Worm (Caenorhabditis elegans) whole organism, young adult: ENCODE data around the gene srx-74.
A peak's percentile ranks its signal among the peaks of the same experiment; 100 is the strongest.

Experiments
- B0261.1 ChIP-seq: sonication (generic microtip); optimal IDR thresholded peaks from 2 replicates; lab custom pipeline; 2016; ENCODE audit warnings: mild to moderate bottlenecking, missing genetic modification characterization, moderate library complexity, missing compliant biosample characterization
- C17E4.6 ChIP-seq: fragments of 200-800 bp; sonication (Bioruptor generic); IDR thresholded peaks from 2 replicates; pipeline ENCODE4 v1.3.6; 2022; ENCODE audit warnings: missing genetic modification reagents, missing genetic modification characterization, missing compliant biosample characterization
- D2030.7 ChIP-seq: fragments of 200-800 bp; sonication (Bioruptor generic); IDR thresholded peaks from 2 replicates; pipeline ENCODE4 v1.3.6; 2022; ENCODE audit warnings: missing genetic modification reagents, missing genetic modification characterization, missing compliant biosample characterization
- F33H1.4 ChIP-seq: fragments of 200-800 bp; sonication (Bioruptor generic); IDR thresholded peaks from 2 replicates; pipeline ENCODE4 v1.3.6; 2022; ENCODE audit warnings: missing genetic modification reagents, missing genetic modification characterization, missing compliant biosample characterization
- Y53G8AR.9 ChIP-seq: fragments of 200-800 bp; sonication (Bioruptor generic); conservative IDR thresholded peaks from 2 replicates; pipeline ENCODE4 v1.3.6; 2022; ENCODE audit warnings: missing genetic modification reagents, missing genetic modification characterization, missing compliant biosample characterization
- Y79H2A.3 ChIP-seq: fragments of 200-800 bp; sonication (Bioruptor generic); conservative IDR thresholded peaks from 2 replicates; pipeline ENCODE4 v1.3.6; 2022; ENCODE audit warnings: missing genetic modification reagents, missing genetic modification characterization, missing compliant biosample characterization
- Y95B8A.8 ChIP-seq: fragments of 200-800 bp; sonication (Bioruptor generic); IDR thresholded peaks from 2 replicates; pipeline ENCODE4 v1.3.6; 2022; ENCODE audit warnings: missing genetic modification reagents, missing genetic modification characterization, missing compliant biosample characterization
- akir-1 ChIP-seq: fragments of 200-800 bp; sonication (Bioruptor generic); optimal IDR thresholded peaks from 2 replicates; lab custom pipeline; 2018; ENCODE audit warnings: mild to moderate bottlenecking, missing genetic modification characterization, moderate library complexity, missing compliant biosample characterization
- ama-1 ChIP-seq, 3 experiments: fragments of 150-350 bp in 1 of 3; sonication (generic microtip) in 2 of 3; optimal IDR thresholded peaks; 2 replicates each; lab custom pipeline; 2014 to 2018; ENCODE audit warnings: missing biosample characterization in 2 of 3, missing genetic modification characterization in 2 of 3, missing genetic modification reagents in 2 of 3
- aptf-2 ChIP-seq: fragments of 200-800 bp; sonication (Bioruptor generic); conservative IDR thresholded peaks from 2 replicates; pipeline ENCODE4 v1.3.6; 2022; ENCODE audit warnings: missing genetic modification reagents, missing genetic modification characterization, missing compliant biosample characterization
- attf-6 ChIP-seq: fragments of 200-800 bp; sonication (Bioruptor generic); IDR thresholded peaks from 2 replicates; pipeline ENCODE4 v1.3.6; 2022; ENCODE audit warnings: missing genetic modification reagents, missing genetic modification characterization, missing compliant biosample characterization
- cebp-2 ChIP-seq: fragments of 200-800 bp; sonication (Bioruptor generic); IDR thresholded peaks from 2 replicates; pipeline ENCODE4 v1.3.6; 2022; ENCODE audit warnings: missing genetic modification characterization, missing compliant biosample characterization
- ceh-40 ChIP-seq: fragments of 200-800 bp; sonication (Bioruptor generic); IDR thresholded peaks from 2 replicates; pipeline ENCODE4 v1.3.6; 2022; ENCODE audit warnings: missing genetic modification characterization, missing compliant biosample characterization
- ceh-58 ChIP-seq: fragments of 200-800 bp; sonication (Bioruptor generic); IDR thresholded peaks from 2 replicates; pipeline ENCODE4 v1.3.6; 2022; ENCODE audit warnings: missing genetic modification characterization, missing compliant biosample characterization
- ceh-91 ChIP-seq: fragments of 200-800 bp; sonication (Bioruptor generic); IDR thresholded peaks from 2 replicates; pipeline ENCODE4 v1.3.6; 2022; ENCODE audit warnings: missing genetic modification reagents, missing genetic modification characterization, missing compliant biosample characterization
- die-1 ChIP-seq: sonication (generic microtip); optimal IDR thresholded peaks from 2 replicates; lab custom pipeline; 2016; ENCODE audit warnings: missing genotype, mild to moderate bottlenecking, missing genetic modification characterization, missing compliant biosample characterization
- dox-1 ChIP-seq: fragments of 200-800 bp; sonication (Bioruptor generic); IDR thresholded peaks from 2 replicates; pipeline ENCODE4 v1.3.6; 2022; ENCODE audit warnings: missing genetic modification reagents, missing genetic modification characterization, missing compliant biosample characterization
- dpl-1 ChIP-seq: fragments of 150-350 bp; optimal IDR thresholded peaks from 2 replicates; lab custom pipeline; 2014; ENCODE audit warnings: missing biosample characterization, missing genetic modification reagents, missing genetic modification characterization
- efl-1 ChIP-seq: fragments of 150-350 bp; optimal IDR thresholded peaks from 2 replicates; lab custom pipeline; 2014; ENCODE audit warnings: missing biosample characterization, missing genetic modification reagents, missing genetic modification characterization
- egrh-3 ChIP-seq: fragments of 200-800 bp; sonication (Bioruptor generic); IDR thresholded peaks from 2 replicates; pipeline ENCODE4 v1.3.6; 2022; ENCODE audit warnings: missing genetic modification reagents, missing genetic modification characterization, missing compliant biosample characterization
- hmg-1.2 ChIP-seq: fragments of 200-800 bp; sonication (Bioruptor generic); IDR thresholded peaks from 2 replicates; pipeline ENCODE4 v1.3.6; 2022; ENCODE audit warnings: missing genetic modification reagents, missing genetic modification characterization, missing compliant biosample characterization
- hmg-20 ChIP-seq: fragments of 200-800 bp; sonication (Bioruptor generic); IDR thresholded peaks from 2 replicates; pipeline ENCODE4 v1.3.6; 2022; ENCODE audit warnings: missing genetic modification reagents, missing genetic modification characterization, missing compliant biosample characterization
- hsf-1 ChIP-seq: fragments of 200-800 bp; sonication (Bioruptor generic); IDR thresholded peaks from 2 replicates; pipeline ENCODE4 v1.3.6; 2022; ENCODE audit warnings: missing genetic modification reagents, missing genetic modification characterization, missing compliant biosample characterization
- let-526 ChIP-seq: fragments of 200-800 bp; sonication (Bioruptor generic); IDR thresholded peaks from 2 replicates; pipeline ENCODE4 v1.3.6; 2022; ENCODE audit warnings: missing genetic modification reagents, missing genetic modification characterization, missing compliant biosample characterization
- lsl-1 ChIP-seq: fragments of 200-800 bp; sonication (Bioruptor generic); optimal IDR thresholded peaks from 2 replicates; lab custom pipeline; 2018; ENCODE audit warnings: mild to moderate bottlenecking, missing genetic modification characterization, moderate library complexity, missing compliant biosample characterization
- madf-6 ChIP-seq: fragments of 200-800 bp; sonication (Bioruptor generic); IDR thresholded peaks from 2 replicates; pipeline ENCODE4 v1.3.6; 2022; ENCODE audit warnings: missing genetic modification reagents, missing genetic modification characterization, missing compliant biosample characterization
- madf-8 ChIP-seq: fragments of 200-800 bp; sonication (Bioruptor generic); conservative IDR thresholded peaks from 2 replicates; pipeline ENCODE4 v1.3.6; 2022; ENCODE audit warnings: missing genetic modification reagents, missing genetic modification characterization, missing compliant biosample characterization
- mcd-1 ChIP-seq: fragments of 200-800 bp; sonication (Bioruptor generic); IDR thresholded peaks from 2 replicates; pipeline ENCODE4 v1.3.6; 2022; ENCODE audit warnings: missing genetic modification reagents, missing genetic modification characterization, missing compliant biosample characterization
- nfyb-1 ChIP-seq: fragments of 200-800 bp; sonication (Bioruptor generic); IDR thresholded peaks from 2 replicates; pipeline ENCODE4 v1.3.6; 2022; ENCODE audit warnings: missing genetic modification reagents, missing genetic modification characterization, missing compliant biosample characterization
- nhr-120 ChIP-seq: fragments of 200-800 bp; sonication (Bioruptor generic); IDR thresholded peaks from 2 replicates; pipeline ENCODE4 v1.3.6; 2022; ENCODE audit warnings: missing genetic modification characterization, missing compliant biosample characterization
- nhr-80 ChIP-seq: sonication (generic microtip); optimal IDR thresholded peaks from 2 replicates; lab custom pipeline; 2016; ENCODE audit warnings: missing genetic modification characterization, missing compliant biosample characterization
- nhr-90 ChIP-seq: sonication (generic microtip); optimal IDR thresholded peaks from 2 replicates; lab custom pipeline; 2016; ENCODE audit warnings: missing genotype, mild to moderate bottlenecking, missing genetic modification characterization, missing compliant biosample characterization
- rpc-1 ChIP-seq, 2 experiments: fragments of 150-350 bp in 1 of 2; sonication (generic microtip) in 1 of 2; optimal IDR thresholded peaks; 2 replicates each; lab custom pipeline; 2014 to 2018; ENCODE audit warnings: missing biosample characterization in 1 of 2, missing genetic modification characterization in 1 of 2, missing genetic modification reagents in 1 of 2, missing genotype in 1 of 2
- sptf-2 ChIP-seq: fragments of 200-800 bp; sonication (Bioruptor generic); optimal IDR thresholded peaks from 2 replicates; lab custom pipeline; 2018; ENCODE audit warnings: mild to moderate bottlenecking, missing genetic modification characterization, missing compliant biosample characterization
- tbp1 ChIP-seq: fragments of 200-800 bp; sonication (Bioruptor generic); optimal IDR thresholded peaks from 2 replicates; lab custom pipeline; 2018; ENCODE audit warnings: mild to moderate bottlenecking, missing genetic modification characterization, missing compliant biosample characterization
- xnd-1 ChIP-seq: sonication (generic microtip); optimal IDR thresholded peaks from 2 replicates; lab custom pipeline; 2016; ENCODE audit warnings: missing genotype, missing genetic modification reagents, missing genetic modification characterization, missing compliant biosample characterization
- ztf-25 ChIP-seq: fragments of 200-800 bp; sonication (Bioruptor generic); IDR thresholded peaks from 2 replicates; pipeline ENCODE4 v1.3.6; 2022; ENCODE audit warnings: missing genetic modification reagents, missing genetic modification characterization, missing compliant biosample characterization
- ztf-26 ChIP-seq: sonication (generic microtip); optimal IDR thresholded peaks from 2 replicates; lab custom pipeline; 2017; ENCODE audit warnings: missing genetic modification characterization, missing compliant biosample characterization
- ztf-28 ChIP-seq: fragments of 200-800 bp; sonication (Bioruptor generic); IDR thresholded peaks from 2 replicates; pipeline ENCODE4 v1.3.6; 2022; ENCODE audit warnings: missing genetic modification reagents, missing genetic modification characterization, missing compliant biosample characterization
- ztf-6 ChIP-seq: fragments of 200-800 bp; sonication (Bioruptor generic); IDR thresholded peaks from 2 replicates; pipeline ENCODE4 v1.3.6; 2022; ENCODE audit warnings: missing genetic modification reagents, missing genetic modification characterization, missing compliant biosample characterization

The srx-74 gene

ce11 chrV:4642691-4643090 lies 19.6 kb downstream of the srx-74 start, which contains the start of gene soc-1:
TSS of gene soc-1 (plus strand) at chrV:4642952.
- TF ChIP-seq tbp1 (GFP tag; lab: Kevin White, UChicago) (no peak), ztf-26 (tag; lab: Kevin White, UChicago) (no peak), Y53G8AR.9 (GFP tag; lab: Robert Waterston, UW) (no peak), ama-1 (optimal IDR thresholded peaks at IDR 0.05; lab: Kevin White, UChicago) (no peak), ama-1 (GFP tag; optimal IDR thresholded peaks at IDR 0.05; lab: Kevin White, UChicago) (no peak), nfyb-1 (GFP tag; lab: Robert Waterston, UW) (no peak), ztf-6 (GFP tag; lab: Robert Waterston, UW) (no peak), sptf-2 (GFP tag; lab: Kevin White, UChicago) (no peak), nhr-90 (tag; lab: Kevin White, UChicago) (no peak), madf-6 (GFP tag; lab: Robert Waterston, UW) (no peak), ztf-28 (GFP tag; lab: Robert Waterston, UW) (no peak), hmg-1.2 (GFP tag; lab: Robert Waterston, UW) (no peak), nhr-80 (tag; lab: Kevin White, UChicago) (no peak), B0261.1 (tag; lab: Kevin White, UChicago) (no peak), Y95B8A.8 (no peak), akir-1 (GFP tag; lab: Kevin White, UChicago) (no peak)

- no peak for TF ChIP-seq sptf-2 (GFP tag; lab: Kevin White, UChicago)
- peak; percentile 32 for TF ChIP-seq nhr-80 (tag; lab: Kevin White, UChicago)
These were observed 21.7 kb downstream of the srx-74 start for ce11 chrV:4640501-4641150.

ce11 chrV:4637153-4637552 lies 25.1 kb downstream of the srx-74 start:
- TF ChIP-seq ceh-40 (GFP tag; lab: Robert Waterston, UW) (no peak), Y95B8A.8 (no peak), efl-1 (GFP tag; lab: Kevin White, UChicago) (peak; percentile 89), D2030.7 (peak; percentile 49; the same call in 1 of the 2 replicates), let-526 (GFP tag; lab: Robert Waterston, UW) (no peak), aptf-2 (GFP tag; lab: Robert Waterston, UW) (0 out of 2 replicates have a peak, but pooled peaks have one; percentile 13), hsf-1 (GFP tag; lab: Robert Waterston, UW) (0 out of 2 replicates have a peak, but pooled peaks have one; percentile 10), madf-8 (GFP tag; lab: Robert Waterston, UW) (peak; percentile 75), ceh-91 (GFP tag; lab: Robert Waterston, UW) (peak; percentile 41; the same call in 1 of the 2 replicates), lsl-1 (GFP tag; lab: Kevin White, UChicago) (peak; percentile 36), dpl-1 (peak; percentile 44), F33H1.4 (0 out of 2 replicates have a peak, but pooled peaks have one; percentile 12), madf-6 (GFP tag; lab: Robert Waterston, UW) (peak; percentile 88), hmg-1.2 (GFP tag; lab: Robert Waterston, UW) (peak; percentile 26; the same call in 1 of the 2 replicates), xnd-1 (tag; lab: Kevin White, UChicago) (peak; percentile 61)

- TF ChIP-seq rpc-1 (optimal IDR thresholded peaks at IDR 0.05; lab: Kevin White, UChicago) (peak; percentile 23), rpc-1 (tag; optimal IDR thresholded peaks at IDR 0.05; lab: Kevin White, UChicago) (peak; percentile 56), ceh-58 (GFP tag; lab: Robert Waterston, UW) (0 out of 2 replicates have a peak, but pooled peaks have one; percentile 81), mcd-1 (GFP tag; lab: Robert Waterston, UW) (peak; percentile 48), hmg-20 (peak; percentile 36; the same call in 1 of the 2 replicates), hmg-1.2 (GFP tag; lab: Robert Waterston, UW) (peak; percentile 57), attf-6 (GFP tag; lab: Robert Waterston, UW) (peak; percentile 71), Y95B8A.8 (peak; percentile 43; the same call in 1 of the 2 replicates), F33H1.4 (peak; percentile 43), Y79H2A.3 (GFP tag; lab: Robert Waterston, UW) (peak; percentile 26; the same call in 1 of the 2 replicates), ztf-25 (GFP tag; lab: Robert Waterston, UW) (peak; percentile 85; the same call in 1 of the 2 replicates), nhr-90 (tag; lab: Kevin White, UChicago) (peak; percentile 1), die-1 (peak; percentile 15), nhr-120 (GFP tag; lab: Robert Waterston, UW) (0 out of 2 replicates have a peak, but pooled peaks have one; percentile 84), C17E4.6 (GFP tag; lab: Robert Waterston, UW) (peak; percentile 26; the same call in 1 of the 2 replicates), ceh-40 (GFP tag; lab: Robert Waterston, UW) (0 out of 2 replicates have a peak, but pooled peaks have one; percentile 46), cebp-2 (GFP tag; lab: Robert Waterston, UW) (peak; percentile 78; the same call in 1 of the 2 replicates), hsf-1 (GFP tag; lab: Robert Waterston, UW) (peak; percentile 66; the same call in 1 of the 2 replicates), egrh-3 (GFP tag; lab: Robert Waterston, UW) (peak; percentile 39; the same call in 1 of the 2 replicates), dox-1 (peak; percentile 83)
These were observed 29.5 kb downstream of the srx-74 start for ce11 chrV:4632808-4633207.
